Fruit fly (Drosophila melanogaster) whole organism, embryonic: ENCODE data around the gene vkg.

Experiments used
- Atf6 ChIP-seq: fragments of 200-800 bp; sonication (Bioruptor generic); IDR thresholded peaks from 2 replicates; pipeline ENCODE4 v1.3.6; 2022; ENCODE audit warnings: missing biosample characterization, missing genetic modification characterization
- Awh ChIP-seq: fragments of 200-800 bp; sonication (Bioruptor generic); IDR thresholded peaks from 2 replicates; pipeline ENCODE4, ENCODE4 v1.3.6; 2022; ENCODE audit warnings: missing biosample characterization, missing genetic modification characterization
- CG10543 ChIP-seq: fragments of 200-800 bp; sonication (Bioruptor generic); optimal IDR thresholded peaks from 3 replicates; lab custom pipeline; 2017; ENCODE audit warnings: missing biosample characterization, mild to moderate bottlenecking, missing genetic modification characterization, moderate library complexity
- CG11504 ChIP-seq: fragments of 200-800 bp; sonication (Bioruptor generic); optimal IDR thresholded peaks from 3 replicates; lab custom pipeline; 2019; ENCODE audit warnings: missing biosample characterization, mild to moderate bottlenecking, missing genetic modification characterization, moderate library complexity
- CG12219 ChIP-seq: fragments of 200-800 bp; sonication (Bioruptor generic); optimal IDR thresholded peaks from 3 replicates; lab custom pipeline; 2018; ENCODE audit warnings: missing biosample characterization, mild to moderate bottlenecking, missing genetic modification characterization
- CG12769 ChIP-seq: fragments of 200-800 bp; sonication (Bioruptor generic); optimal IDR thresholded peaks from 2 replicates; lab custom pipeline; 2019; ENCODE audit warnings: missing biosample characterization, mild to moderate bottlenecking, missing genetic modification characterization, moderate library complexity
- CG13296 ChIP-seq: fragments of 200-800 bp; sonication (Bioruptor generic); optimal IDR thresholded peaks from 3 replicates; lab custom pipeline; 2018; ENCODE audit warnings: missing biosample characterization, mild to moderate bottlenecking, missing genetic modification characterization
- CG15479 ChIP-seq: fragments of 200-800 bp; sonication (Bioruptor generic); optimal IDR thresholded peaks from 3 replicates; lab custom pipeline; 2019; ENCODE audit warnings: missing biosample characterization, mild to moderate bottlenecking, missing genetic modification characterization, moderate library complexity
- CG17385 ChIP-seq: fragments of 200-800 bp; sonication (Bioruptor generic); optimal IDR thresholded peaks from 3 replicates; lab custom pipeline; 2018; ENCODE audit warnings: missing biosample characterization, mild to moderate bottlenecking, missing genetic modification characterization
- CG3163 ChIP-seq: fragments of 200-800 bp; sonication (Bioruptor generic); optimal IDR thresholded peaks from 3 replicates; lab custom pipeline; 2016; ENCODE audit warnings: missing biosample characterization, missing genetic modification characterization
- CG32532 ChIP-seq: fragments of 200-800 bp; sonication (Bioruptor generic); IDR thresholded peaks from 2 replicates; pipeline ENCODE4 v1.3.6; 2022; ENCODE audit warnings: missing biosample characterization, missing genetic modification characterization
- CG4617 ChIP-seq: fragments of 200-800 bp; sonication (Bioruptor generic); optimal IDR thresholded peaks from 3 replicates; lab custom pipeline; 2016; ENCODE audit warnings: missing biosample characterization, missing genetic modification characterization, borderline replicate concordance
- CG6175 ChIP-seq: fragments of 200-800 bp; sonication (Bioruptor generic); IDR thresholded peaks from 3 replicates; pipeline ENCODE4 v1.3.6; 2022; ENCODE audit warnings: missing biosample characterization, missing genetic modification characterization
- CG7271 ChIP-seq: fragments of 200-800 bp; sonication (Bioruptor generic); optimal IDR thresholded peaks from 2 replicates; lab custom pipeline; 2018; ENCODE audit warnings: missing biosample characterization, mild to moderate bottlenecking, missing genetic modification characterization, moderate library complexity
- CG8478 ChIP-seq: fragments of >200 bp; optimal IDR thresholded peaks from 2 replicates; lab custom pipeline; 2018
- CG9932 ChIP-seq: fragments of 200-800 bp; sonication (Bioruptor generic); IDR thresholded peaks from 2 replicates; pipeline ENCODE4 v1.3.6; 2022; ENCODE audit warnings: missing biosample characterization, missing genetic modification characterization
- Deaf1 ChIP-seq: fragments of 200-800 bp; optimal IDR thresholded peaks from 3 replicates; lab custom pipeline; 2019; ENCODE audit warnings: missing biosample characterization, mild to moderate bottlenecking, missing genetic modification characterization, moderate library complexity
- Ets65A ChIP-seq: fragments of 200-800 bp; sonication (Bioruptor generic); peaks from one replicate; lab custom pipeline; 2016; ENCODE audit warnings: missing biosample characterization, missing genetic modification characterization
- Med ChIP-seq: fragments of 200-800 bp; sonication (Bioruptor generic); peaks from one replicate; lab custom pipeline; 2016; ENCODE audit warnings: missing biosample characterization, missing genetic modification characterization, mild to moderate bottlenecking, inconsistent platforms, moderate library complexity
- NK7.1 ChIP-seq: fragments of 200-800 bp; sonication (Bioruptor generic); optimal IDR thresholded peaks from 3 replicates; lab custom pipeline; 2016; ENCODE audit warnings: missing biosample characterization, missing genetic modification characterization
- Opbp ChIP-seq: fragments of 200-800 bp; sonication (Bioruptor generic); IDR thresholded peaks from 3 replicates; pipeline ENCODE4 v1.3.6; 2022; ENCODE audit warnings: missing biosample characterization, missing genetic modification characterization; ENCODE audit not compliant: partially characterized antibody
- Pdp1 ChIP-seq, 2 experiments: fragments of 200-800 bp; sonication (Bioruptor generic); optimal IDR thresholded peaks; 3 replicates each; lab custom pipeline; 2016; ENCODE audit warnings: missing biosample characterization in 2 of 2, missing genetic modification characterization in 2 of 2, mild to moderate bottlenecking in 1 of 2, moderate library complexity in 1 of 2
- Scr ChIP-seq: fragments of 200-800 bp; sonication (Bioruptor generic); IDR thresholded peaks from 2 replicates; pipeline ENCODE4 v1.3.6; 2022; ENCODE audit warnings: missing biosample characterization, missing genetic modification characterization; ENCODE audit not compliant: partially characterized antibody
- Side ChIP-seq: fragments of 200-800 bp; sonication (Bioruptor generic); optimal IDR thresholded peaks from 2 replicates; lab custom pipeline; 2016; ENCODE audit warnings: missing biosample characterization, missing genetic modification characterization
- Trl ChIP-seq, 3 experiments: fragments of >200 bp in 2 of 3; fragments of 200-800 bp in 1 of 3; sonication (Bioruptor generic) in 1 of 3; optimal IDR thresholded peaks; 2 replicates in 1 of 3; 3 replicates in 2 of 3; lab custom pipeline; 2016 to 2017; ENCODE audit warnings: missing biosample characterization in 1 of 3, missing genetic modification characterization in 1 of 3
- ac ChIP-seq: fragments of 200-800 bp; sonication (Bioruptor generic); optimal IDR thresholded peaks from 3 replicates; lab custom pipeline; 2017; ENCODE audit warnings: missing biosample characterization, mild to moderate bottlenecking, missing genetic modification characterization
- ara ChIP-seq: fragments of 200-800 bp; sonication (Bioruptor generic); IDR thresholded peaks from 2 replicates; pipeline ENCODE4 v1.3.6; 2022; ENCODE audit warnings: missing biosample characterization, missing genetic modification characterization
- bigmax ChIP-seq: fragments of 200-800 bp; sonication (Bioruptor generic); optimal IDR thresholded peaks from 2 replicates; lab custom pipeline; 2018; ENCODE audit warnings: missing biosample characterization, mild to moderate bottlenecking, missing genetic modification characterization
- chinmo ChIP-seq: fragments of 200-800 bp; sonication (Bioruptor generic); IDR thresholded peaks from 4 replicates; pipeline ENCODE4 v1.3.6; 2022; ENCODE audit warnings: missing biosample characterization, missing genetic modification characterization; ENCODE audit not compliant: partially characterized antibody
- dmrt99B ChIP-seq: fragments of 200-800 bp; sonication (Bioruptor generic); optimal IDR thresholded peaks from 2 replicates; lab custom pipeline; 2018; ENCODE audit warnings: missing biosample characterization, mild to moderate bottlenecking, missing genetic modification characterization, moderate library complexity
- ewg ChIP-seq: fragments of 200-800 bp; sonication (Bioruptor generic); optimal IDR thresholded peaks from 3 replicates; lab custom pipeline; 2017; ENCODE audit warnings: mild to moderate bottlenecking, missing biosample characterization, missing genetic modification reagents, missing genetic modification characterization
- her ChIP-seq: fragments of 200-800 bp; sonication (Bioruptor generic); optimal IDR thresholded peaks from 2 replicates; lab custom pipeline; 2016; ENCODE audit warnings: missing biosample characterization, missing genetic modification characterization
- lov ChIP-seq, 2 experiments: fragments of 200-800 bp in 1 of 2; fragments of >200 bp in 1 of 2; sonication (Bioruptor generic) in 1 of 2; IDR thresholded peaks in 1 of 2; optimal IDR thresholded peaks in 1 of 2; 2 replicates in 1 of 2; 3 replicates in 1 of 2; pipeline versions ENCODE4 v1.3.6 to Lab custom; 2017 to 2022; ENCODE audit warnings: missing biosample characterization in 1 of 2, missing genetic modification characterization in 1 of 2
- onecut ChIP-seq: fragments of 200-800 bp; sonication (Bioruptor generic); IDR thresholded peaks from 2 replicates; pipeline ENCODE4 v1.3.6; 2022; ENCODE audit warnings: missing biosample characterization, missing genetic modification characterization
- run ChIP-seq: fragments of 200-800 bp; sonication (Bioruptor generic); optimal IDR thresholded peaks from 3 replicates; lab custom pipeline; 2018; ENCODE audit warnings: missing biosample characterization, mild to moderate bottlenecking, missing genetic modification characterization
- scrt ChIP-seq: fragments of 200-800 bp; sonication (Bioruptor generic); optimal IDR thresholded peaks from 2 replicates; lab custom pipeline; 2018; ENCODE audit warnings: missing biosample characterization, mild to moderate bottlenecking, missing genetic modification characterization, moderate library complexity
- sd ChIP-seq: fragments of 200-800 bp; sonication (Bioruptor generic); optimal IDR thresholded peaks from 3 replicates; lab custom pipeline; 2018; ENCODE audit warnings: missing biosample characterization, mild to moderate bottlenecking, missing genetic modification characterization, moderate library complexity
- sens ChIP-seq: fragments of 200-800 bp; sonication (Bioruptor generic); peaks from one replicate; lab custom pipeline; 2016; ENCODE audit warnings: missing biosample characterization, missing genetic modification characterization
- seq ChIP-seq: fragments of 200-800 bp; sonication (Bioruptor generic); IDR thresholded peaks from 2 replicates; pipeline ENCODE4 v1.3.6; 2022; ENCODE audit warnings: missing biosample characterization, missing genetic modification characterization
- slp2 ChIP-seq: fragments of 200-800 bp; sonication (Bioruptor generic); optimal IDR thresholded peaks from 2 replicates; lab custom pipeline; 2016; ENCODE audit warnings: missing biosample characterization, missing genetic modification characterization
- sqz ChIP-seq: fragments of 200-800 bp; sonication (Bioruptor generic); optimal IDR thresholded peaks from 3 replicates; lab custom pipeline; 2018; ENCODE audit warnings: missing biosample characterization, mild to moderate bottlenecking, missing genetic modification characterization
- trh ChIP-seq: fragments of 200-800 bp; sonication (Bioruptor generic); optimal IDR thresholded peaks from 2 replicates; lab custom pipeline; 2016; ENCODE audit warnings: missing biosample characterization, missing genetic modification characterization
- vnd ChIP-seq: fragments of 200-800 bp; sonication (Bioruptor generic); IDR thresholded peaks from 3 replicates; pipeline ENCODE4 v1.3.6; 2022; ENCODE audit warnings: missing biosample characterization, missing genetic modification characterization; ENCODE audit not compliant: partially characterized antibody
- zen2 ChIP-seq: fragments of 200-800 bp; sonication (Bioruptor generic); IDR thresholded peaks from 3 replicates; pipeline ENCODE4 v1.3.6; 2022; ENCODE audit warnings: missing biosample characterization, missing genetic modification characterization; ENCODE audit not compliant: partially characterized antibody

Gene vkg

DNA sequence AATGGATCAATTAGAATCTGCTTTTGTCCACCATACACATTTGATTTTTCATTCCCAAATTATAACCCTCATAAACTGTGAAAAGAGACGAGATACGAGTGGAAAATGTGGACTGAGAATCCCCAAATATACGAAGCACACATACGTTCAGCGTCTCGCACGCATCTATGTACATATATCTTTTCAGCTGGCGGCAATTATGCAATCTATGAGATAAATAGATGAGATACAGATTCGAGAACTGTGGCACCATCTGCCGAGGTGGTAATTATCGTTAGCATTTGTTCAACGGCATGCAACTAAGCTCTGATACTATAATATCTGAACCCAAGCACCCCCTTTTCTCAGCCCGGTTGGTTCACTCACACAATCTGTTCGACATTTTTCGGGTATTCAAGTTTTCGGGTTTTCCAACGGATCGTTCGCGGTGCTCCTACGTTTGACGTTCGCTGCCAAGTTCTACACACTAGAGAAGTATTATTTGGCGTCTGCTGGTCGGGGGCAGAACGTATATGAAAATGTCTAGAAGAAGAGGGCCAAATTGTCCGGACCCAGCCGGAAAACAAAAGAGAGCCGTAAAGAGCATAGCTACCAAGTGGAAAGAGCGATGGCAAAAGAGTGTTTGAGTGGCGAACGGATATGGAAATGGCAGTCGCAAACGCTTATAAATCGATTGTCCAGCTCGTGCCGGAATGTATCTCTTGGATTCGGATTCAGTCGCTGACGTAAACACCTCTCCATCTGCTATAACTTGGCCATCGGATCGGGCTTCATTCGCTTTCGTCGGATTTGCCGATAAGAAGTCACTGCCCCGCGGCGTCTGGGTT, 32.8 kb downstream of the vkg start:
- peak; percentile 66 for TF ChIP-seq CG12769 (tag; lab: Kevin White, UChicago)
- peak; percentile 11 for TF ChIP-seq CG13296 (GFP tag; lab: Kevin White, UChicago)
- TF ChIP-seq ac (GFP tag; lab: Kevin White, UChicago), result no peak
- peak; percentile 93 for TF ChIP-seq CG3163 (GFP tag; lab: Kevin White, UChicago)
- TF ChIP-seq sd, result peak; percentile 86
- TF ChIP-seq CG15479 (GFP tag; lab: Kevin White, UChicago), result peak; percentile 35
- TF ChIP-seq Trl (optimal IDR thresholded peaks at IDR 0.05; lab: Kevin White, UChicago), result peak; percentile 52 to 77
- no peak for TF ChIP-seq Trl (GFP tag; optimal IDR thresholded peaks at IDR 0.05; lab: Kevin White, UChicago)
- no peak for TF ChIP-seq slp2 (GFP tag; lab: Kevin White, UChicago)
- peak; percentile 34 for TF ChIP-seq CG17385
- peak in 1 of 2 experiments; percentile 95 for TF ChIP-seq Pdp1 (GFP tag; optimal IDR thresholded peaks at IDR 0.05; lab: Kevin White, UChicago)
- peak; percentile 22; the same call in 1 of the 2 replicates for TF ChIP-seq Scr (GFP tag; lab: Robert Waterston, UW)
- no peak for TF ChIP-seq Atf6 (GFP tag; lab: Robert Waterston, UW)
- peak; percentile 11; the same call in 1 of the 2 replicates for TF ChIP-seq CG32532 (GFP tag; lab: Robert Waterston, UW)
- TF ChIP-seq her (GFP tag; lab: Kevin White, UChicago), result no peak
- no peak for TF ChIP-seq Awh
- TF ChIP-seq sqz, result no peak
- peak; percentile 50 for TF ChIP-seq sens (GFP tag; lab: Kevin White, UChicago)
- TF ChIP-seq chinmo (GFP tag; lab: Robert Waterston, UW), result 0 out of 4 replicates have a peak, but pooled peaks have one; percentile 28
- TF ChIP-seq Deaf1 (tag; lab: Kevin White, UChicago), result peak; percentile 71
- TF ChIP-seq CG4617, result no peak
- TF ChIP-seq Med, result peak; percentile 73
- peak; percentile 33 for TF ChIP-seq CG10543 (GFP tag; lab: Kevin White, UChicago)
- TF ChIP-seq, all 482 proteins: peak for 15

DNA sequence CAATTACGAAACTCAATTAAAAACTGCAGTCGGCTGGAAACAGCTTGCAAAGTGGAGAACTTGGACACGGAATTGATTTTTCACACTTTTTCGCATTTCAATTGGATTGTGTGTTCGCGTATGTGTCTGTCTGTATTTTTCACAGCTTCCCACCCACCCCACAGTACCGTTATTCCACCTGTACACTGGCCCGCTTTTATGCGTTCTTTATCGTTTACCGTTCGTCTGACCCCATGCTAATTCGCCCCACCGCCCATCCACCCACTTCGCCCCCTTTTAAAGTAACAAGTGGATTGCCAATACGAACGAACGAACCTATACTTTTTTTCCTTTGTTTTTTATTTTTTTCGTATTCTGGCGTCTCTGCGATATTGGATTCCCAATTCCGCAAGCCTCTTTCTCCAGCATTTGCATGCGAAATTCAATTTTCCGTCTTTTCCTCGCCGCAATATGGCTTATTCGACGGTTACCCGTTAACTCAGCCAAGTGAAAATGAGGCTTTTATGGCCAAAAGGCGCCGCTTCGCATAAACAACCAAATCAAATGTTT, 45.8 kb downstream of the vkg start:
- TF ChIP-seq CG9932 (GFP tag; lab: Robert Waterston, UW) (no peak), onecut (GFP tag; lab: Robert Waterston, UW) (peak; percentile 60), zen2 (no peak), sens (GFP tag; lab: Kevin White, UChicago) (peak; percentile 61), CG8478 (lab: Kevin White, UChicago) (no peak), scrt (GFP tag; lab: Kevin White, UChicago) (peak; percentile 58), dmrt99B (no peak), Ets65A (GFP tag; lab: Kevin White, UChicago) (peak; percentile 88), Med (peak; percentile 78), ewg (no peak), lov (optimal IDR thresholded peaks at IDR 0.05; lab: Kevin White, UChicago) (no peak), lov (GFP tag; IDR thresholded peaks at IDR 0.05; lab: Robert Waterston, UW) (0 out of 3 replicates have a peak, but pooled peaks have one; percentile 42)

dm6 chr2L:4981278-4981966, 46.6 kb downstream of the vkg start, which contains the start of the genes CG8892 and CG34126:
Gene CG8892, minus strand, starts transcription at chr2L:4981592.
Gene CG34126, plus strand, starts transcription at chr2L:4981614.
- TF ChIP-seq bigmax (GFP tag; lab: Kevin White, UChicago) (no peak), CG12219 (GFP tag; lab: Kevin White, UChicago) (peak; percentile 86), vnd (GFP tag; lab: Robert Waterston, UW) (no peak), CG11504 (peak; percentile 95), Side (GFP tag; lab: Kevin White, UChicago) (peak; percentile 93), Ets65A (GFP tag; lab: Kevin White, UChicago) (peak; percentile 100), NK7.1 (peak; percentile 82), trh (GFP tag; lab: Kevin White, UChicago) (peak; percentile 96), Opbp (GFP tag; lab: Robert Waterston, UW) (0 out of 3 replicates have a peak, but pooled peaks have one; percentile 28), CG7271 (tag; lab: Kevin White, UChicago) (peak; percentile 85), ara (GFP tag; lab: Robert Waterston, UW) (peak; percentile 94), CG6175 (GFP tag; lab: Robert Waterston, UW) (peak; percentile 92), seq (GFP tag; lab: Robert Waterston, UW) (peak; percentile 94), run (tag; lab: Kevin White, UChicago) (peak; percentile 82), CG17385 (peak; percentile 93)
